Worm (Caenorhabditis elegans): ENCODE measurements around the gene C34C12.2.

DNA sequence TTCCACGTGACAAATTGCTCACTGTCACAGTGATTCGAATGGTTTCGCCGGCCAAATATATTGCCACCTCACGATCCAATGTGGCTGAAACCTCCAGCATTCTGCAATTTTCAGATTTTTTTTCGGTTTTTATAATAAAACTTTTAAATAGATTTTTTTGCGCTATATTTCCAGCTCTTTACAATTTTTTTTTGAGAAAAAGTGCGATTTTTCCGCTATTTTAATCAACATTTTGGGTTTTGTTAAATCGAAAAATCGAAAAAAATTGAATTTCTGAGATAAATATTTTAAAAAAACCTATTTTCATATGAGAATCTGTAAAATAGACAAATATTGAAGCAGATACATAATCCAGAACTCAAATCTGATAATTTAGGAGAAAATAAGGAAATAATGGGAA lies 45.4 kb downstream of the C34C12.2 start, which contains the start of gene M01F1.9:
- no peak for TF ChIP-seq zag-1 (tag; optimal IDR thresholded peaks at IDR 0.05)
- no peak for TF ChIP-seq nhr-77 (tag; optimal IDR thresholded peaks at IDR 0.05)
- no peak for TF ChIP-seq nhr-237 (tag; optimal IDR thresholded peaks at IDR 0.05)
- no peak for TF ChIP-seq mml-1 (tag; optimal IDR thresholded peaks at IDR 0.05)
- no peak for TF ChIP-seq ztf-4 (tag; optimal IDR thresholded peaks at IDR 0.05)
- TF ChIP-seq daf-12 (tag; optimal IDR thresholded peaks at IDR 0.05): no peak
- TF ChIP-seq egl-27 (tag; optimal IDR thresholded peaks at IDR 0.05): no peak
- TF ChIP-seq ceh-16 (tag; optimal IDR thresholded peaks at IDR 0.05): no peak
- no peak for TF ChIP-seq pqm-1 (tag; optimal IDR thresholded peaks at IDR 0.05)
- TF ChIP-seq nhr-28 (tag; optimal IDR thresholded peaks at IDR 0.05): no peak
- no peak for TF ChIP-seq snpc-4 (tag; optimal IDR thresholded peaks at IDR 0.05)
- no peak for TF ChIP-seq lin-39 (tag; optimal IDR thresholded peaks at IDR 0.05)
- TF ChIP-seq R02D3.7 (tag; optimal IDR thresholded peaks at IDR 0.05): no peak

Data from whole organism, L3 larva.